Worm (Caenorhabditis elegans) whole organism, L1 larva: ENCODE measurements around the gene F53B3.5.

ENCODE experiments used
- aly-2 ChIP-seq: fragments of 150-350 bp; optimal IDR thresholded peaks from 2 replicates; lab custom pipeline; 2014; ENCODE audit warnings: missing biosample characterization, missing genetic modification characterization
- ama-1 ChIP-seq: fragments of 150-350 bp; optimal IDR thresholded peaks from 2 replicates; lab custom pipeline; 2014
- ces-1 ChIP-seq: fragments of 150-350 bp; optimal IDR thresholded peaks from 2 replicates; lab custom pipeline; 2014; ENCODE audit warnings: missing biosample characterization, missing genetic modification reagents, missing genetic modification characterization
- dpl-1 ChIP-seq, 3 experiments: fragments of 150-350 bp in 2 of 3; sonication (generic microtip) in 1 of 3; optimal IDR thresholded peaks; 2 replicates each; lab custom pipeline; 2014 to 2017; ENCODE audit warnings: missing biosample characterization in 3 of 3, missing genetic modification characterization in 3 of 3, missing genetic modification reagents in 3 of 3
- mep-1 ChIP-seq: fragments of 150-350 bp; optimal IDR thresholded peaks from 2 replicates; lab custom pipeline; 2014; ENCODE audit warnings: missing biosample characterization, missing genetic modification characterization
- nhr-237 ChIP-seq: fragments of 150-350 bp; optimal IDR thresholded peaks from 2 replicates; lab custom pipeline; 2014; ENCODE audit warnings: missing biosample characterization, missing genetic modification characterization
- nhr-28 ChIP-seq: fragments of 150-350 bp; optimal IDR thresholded peaks from 2 replicates; lab custom pipeline; 2014; ENCODE audit warnings: missing biosample characterization, missing genetic modification characterization
- nhr-71 ChIP-seq: sonication (generic microtip); optimal IDR thresholded peaks from 2 replicates; lab custom pipeline; 2016; ENCODE audit warnings: mild to moderate bottlenecking, missing genetic modification characterization, moderate library complexity, missing compliant biosample characterization
- pqm-1 ChIP-seq: sonication (generic microtip); optimal IDR thresholded peaks from 3 replicates; lab custom pipeline; 2017; ENCODE audit warnings: missing biosample characterization, missing genetic modification characterization
- unc-86 ChIP-seq: sonication (generic microtip); optimal IDR thresholded peaks from 2 replicates; lab custom pipeline; 2016; ENCODE audit warnings: missing genetic modification characterization, missing compliant biosample characterization
- vab-15 ChIP-seq: sonication (generic microtip); optimal IDR thresholded peaks from 2 replicates; lab custom pipeline; 2017; ENCODE audit warnings: missing genotype, mild to moderate bottlenecking, missing genetic modification characterization, missing compliant biosample characterization
- zag-1 ChIP-seq: fragments of 150-350 bp; optimal IDR thresholded peaks from 2 replicates; lab custom pipeline; 2014; ENCODE audit warnings: missing biosample characterization, missing genetic modification characterization

ce11 chrX:2920456-2920855 is 41.1 kb upstream of the F53B3.5 start:
- TF ChIP-seq nhr-237 (tag; lab: Kevin White, UChicago) (no peak), ama-1 (no peak), unc-86 (no peak), nhr-28 (tag; lab: Kevin White, UChicago) (no peak), vab-15 (no peak), mep-1 (tag; lab: Kevin White, UChicago) (no peak), aly-2 (no peak), nhr-71 (tag; lab: Kevin White, UChicago) (no peak), pqm-1 (tag; lab: Kevin White, UChicago) (no peak), dpl-1 (GFP tag; optimal IDR thresholded peaks at IDR 0.05; lab: Kevin White, UChicago) (no peak), ces-1 (GFP tag; lab: Kevin White, UChicago) (no peak), zag-1 (tag; lab: Kevin White, UChicago) (no peak)
